Fruit fly (Drosophila melanogaster): ENCODE measurements around the gene CG43098.

DNA sequence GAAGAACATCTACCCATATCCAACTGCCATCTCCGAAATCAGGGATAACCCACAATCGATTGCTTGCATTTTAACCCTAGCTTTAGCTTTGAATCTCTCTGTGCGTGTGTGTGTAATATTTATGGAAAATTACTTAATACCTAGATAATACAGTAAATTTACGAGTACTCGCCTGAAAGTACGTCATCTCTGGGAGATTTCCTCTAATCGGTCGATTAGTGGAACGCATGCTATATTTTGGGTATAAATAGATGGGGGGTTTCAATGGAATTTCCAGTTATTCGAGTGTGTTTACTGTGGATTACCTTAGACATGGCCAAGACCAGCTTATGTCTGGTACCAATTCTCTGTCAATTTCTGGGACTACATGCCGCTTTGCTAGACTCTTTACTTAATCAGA lies 43.8 kb upstream of the CG43098 start, which contains the start of gene CG10357:
- TF ChIP-seq CG11398 (GFP tag; optimal IDR thresholded peaks at IDR 0.05) = no peak
- no peak for TF ChIP-seq CG8359 (GFP tag; optimal IDR thresholded peaks at IDR 0.05; ENCODE audit: borderline replicate concordance)
- no peak for TF ChIP-seq pan (optimal IDR thresholded peaks at IDR 0.05)
- no peak for TF ChIP-seq pan (GFP tag; optimal IDR thresholded peaks at IDR 0.05 in 1 of 2, IDR thresholded peaks at IDR 0.05 in 1 of 2)

Measured in whole organism, embryonic.